Fruit fly (Drosophila melanogaster) whole organism, embryonic: ENCODE results near the gene CG17572.
A peak's percentile ranks its signal among the peaks of the same experiment; 100 is the strongest.

Experiments used
- CG10267 ChIP-seq: fragments of 200-800 bp; sonication (Bioruptor generic); optimal IDR thresholded peaks from 2 replicates; lab custom pipeline; 2018; ENCODE audit warnings: missing biosample characterization, mild to moderate bottlenecking, missing genetic modification characterization, moderate library complexity
- CG12659 ChIP-seq: fragments of 200-800 bp; sonication (Bioruptor generic); optimal IDR thresholded peaks from 3 replicates; lab custom pipeline; 2017; ENCODE audit warnings: mild to moderate bottlenecking, missing biosample characterization, missing genetic modification reagents, missing genetic modification characterization
- CG13123 ChIP-seq: fragments of 200-800 bp; sonication (Bioruptor generic); optimal IDR thresholded peaks from 2 replicates; lab custom pipeline; 2016; ENCODE audit warnings: missing biosample characterization, missing genetic modification characterization
- CG13287 ChIP-seq: fragments of 200-800 bp; sonication (Bioruptor generic); IDR thresholded peaks from 2 replicates; pipeline ENCODE4 v1.3.6; 2022; ENCODE audit warnings: missing biosample characterization, missing genetic modification characterization; ENCODE audit not compliant: partially characterized antibody
- CG13424 ChIP-seq: fragments of 200-800 bp; sonication (Bioruptor generic); optimal IDR thresholded peaks from 2 replicates; lab custom pipeline; 2019; ENCODE audit warnings: missing biosample characterization, mild to moderate bottlenecking, missing genetic modification characterization, moderate library complexity
- CG14710 ChIP-seq: fragments of 200-800 bp; sonication (Bioruptor generic); optimal IDR thresholded peaks from 3 replicates; lab custom pipeline; 2019; ENCODE audit warnings: missing biosample characterization, mild to moderate bottlenecking, missing genetic modification characterization, moderate library complexity
- CG16813 ChIP-seq: fragments of 200-800 bp; sonication (Bioruptor generic); IDR thresholded peaks from 3 replicates; pipeline ENCODE4 v1.3.6; 2022; ENCODE audit warnings: missing biosample characterization, missing genetic modification characterization; ENCODE audit not compliant: partially characterized antibody
- CG18476 ChIP-seq: fragments of 200-800 bp; sonication (Bioruptor generic); optimal IDR thresholded peaks from 2 replicates; lab custom pipeline; 2016; ENCODE audit warnings: missing biosample characterization, mild to moderate bottlenecking, missing genetic modification characterization
- CG18764 ChIP-seq: fragments of 200-800 bp; sonication (Bioruptor generic); optimal IDR thresholded peaks from 3 replicates; lab custom pipeline; 2016; ENCODE audit warnings: missing biosample characterization, missing genetic modification characterization
- CG2116 ChIP-seq: fragments of 200-800 bp; sonication (Bioruptor generic); optimal IDR thresholded peaks from 3 replicates; lab custom pipeline; 2018; ENCODE audit warnings: missing biosample characterization, mild to moderate bottlenecking, missing genetic modification characterization
- CG2129 ChIP-seq: fragments of 200-800 bp; sonication (Bioruptor generic); IDR thresholded peaks from 2 replicates; pipeline ENCODE4 v1.3.6; 2022; ENCODE audit warnings: missing biosample characterization, missing genetic modification characterization; ENCODE audit not compliant: partially characterized antibody
- CG2875 ChIP-seq: fragments of 200-800 bp; sonication (Bioruptor generic); optimal IDR thresholded peaks from 2 replicates; lab custom pipeline; 2017; ENCODE audit warnings: missing biosample characterization, mild to moderate bottlenecking, missing genetic modification characterization, missing genetic modification reagents
- CG31441 ChIP-seq: fragments of 200-800 bp; sonication (Bioruptor generic); IDR thresholded peaks from 2 replicates; pipeline ENCODE4 v1.3.6; 2022; ENCODE audit warnings: missing biosample characterization, missing genetic modification characterization
- CG3407 ChIP-seq: fragments of 200-800 bp; sonication (Bioruptor generic); optimal IDR thresholded peaks from 2 replicates; lab custom pipeline; 2018; ENCODE audit warnings: missing biosample characterization, mild to moderate bottlenecking, missing genetic modification characterization
- CG42726 ChIP-seq: fragments of 200-800 bp; sonication (Bioruptor generic); IDR thresholded peaks from 2 replicates; pipeline ENCODE4 v1.3.6; 2022; ENCODE audit warnings: missing biosample characterization, missing genetic modification characterization; ENCODE audit not compliant: partially characterized antibody
- CG7357 ChIP-seq: fragments of 200-800 bp; sonication (Bioruptor generic); IDR thresholded peaks from 3 replicates; pipeline ENCODE4 v1.3.6; 2022; ENCODE audit warnings: missing biosample characterization, missing genetic modification characterization
- CG9215 ChIP-seq: fragments of 200-800 bp; sonication (Bioruptor generic); IDR thresholded peaks from 2 replicates; pipeline ENCODE4 v1.3.6; 2022; ENCODE audit warnings: missing biosample characterization, missing genetic modification characterization
- Camta ChIP-seq: fragments of 200-800 bp; sonication (Bioruptor generic); optimal IDR thresholded peaks from 2 replicates; lab custom pipeline; 2016; ENCODE audit warnings: missing biosample characterization, missing genetic modification characterization
- D19A ChIP-seq: fragments of 200-800 bp; optimal IDR thresholded peaks from 3 replicates; lab custom pipeline; 2019; ENCODE audit warnings: missing biosample characterization, mild to moderate bottlenecking, missing genetic modification characterization, moderate library complexity
- Dll ChIP-seq: fragments of 200-800 bp; sonication (Bioruptor generic); IDR thresholded peaks from 4 replicates; pipeline ENCODE4 v1.3.6; 2022; ENCODE audit warnings: missing biosample characterization, missing genetic modification characterization; ENCODE audit not compliant: partially characterized antibody
- Doc3 ChIP-seq: fragments of 200-800 bp; sonication (Bioruptor generic); IDR thresholded peaks from 3 replicates; pipeline ENCODE4 v1.3.6; 2022; ENCODE audit warnings: missing biosample characterization, missing genetic modification characterization; ENCODE audit not compliant: partially characterized antibody
- Drgx ChIP-seq: fragments of 200-800 bp; sonication (Bioruptor generic); IDR thresholded peaks from 2 replicates; pipeline ENCODE4 v1.3.6; 2022; ENCODE audit warnings: missing biosample characterization, missing genetic modification characterization
- E2f2 ChIP-seq: fragments of 200-800 bp; sonication (Bioruptor generic); IDR thresholded peaks from 2 replicates; pipeline ENCODE4 v1.3.6; 2022; ENCODE audit warnings: missing biosample characterization, missing genetic modification characterization
- Med ChIP-seq: fragments of 200-800 bp; sonication (Bioruptor generic); peaks from one replicate; lab custom pipeline; 2016; ENCODE audit warnings: missing biosample characterization, missing genetic modification characterization, mild to moderate bottlenecking, inconsistent platforms, moderate library complexity
- Sry-δ ChIP-seq: fragments of 200-800 bp; sonication (Bioruptor generic); optimal IDR thresholded peaks from 2 replicates; lab custom pipeline; 2016; ENCODE audit warnings: missing biosample characterization, missing genetic modification characterization
- Taf1 ChIP-seq: fragments of 200-800 bp; sonication (Bioruptor generic); IDR thresholded peaks from 2 replicates; pipeline ENCODE4 v1.3.6; 2022; ENCODE audit warnings: missing biosample characterization, missing genetic modification characterization
- ato ChIP-seq: fragments of 200-800 bp; sonication (Bioruptor generic); IDR thresholded peaks from 2 replicates; pipeline ENCODE4 v1.3.6; 2022; ENCODE audit warnings: missing biosample characterization, missing genetic modification characterization; ENCODE audit not compliant: partially characterized antibody
- cas ChIP-seq: fragments of 200-800 bp; sonication (Bioruptor generic); IDR thresholded peaks from 2 replicates; pipeline ENCODE4 v1.3.6; 2022; ENCODE audit warnings: missing biosample characterization, missing genetic modification characterization
- chinmo ChIP-seq: fragments of 200-800 bp; sonication (Bioruptor generic); IDR thresholded peaks from 4 replicates; pipeline ENCODE4 v1.3.6; 2022; ENCODE audit warnings: missing biosample characterization, missing genetic modification characterization; ENCODE audit not compliant: partially characterized antibody
- crp ChIP-seq, 2 experiments: fragments of 200-800 bp; sonication (Bioruptor generic); optimal IDR thresholded peaks; 2 replicates in 1 of 2; 3 replicates in 1 of 2; lab custom pipeline; 2017; ENCODE audit warnings: missing biosample characterization in 2 of 2, missing genetic modification characterization in 2 of 2, mild to moderate bottlenecking in 1 of 2, moderate library complexity in 1 of 2
- exex ChIP-seq: fragments of 200-800 bp; sonication (Bioruptor generic); optimal IDR thresholded peaks from 4 replicates; lab custom pipeline; 2018; ENCODE audit warnings: missing biosample characterization, mild to moderate bottlenecking, missing genetic modification characterization, moderate library complexity
- hb ChIP-seq: fragments of 200-800 bp; sonication (Bioruptor generic); IDR thresholded peaks from 3 replicates; pipeline ENCODE4 v1.3.6; 2022; ENCODE audit warnings: missing biosample characterization, missing genetic modification characterization; ENCODE audit not compliant: partially characterized antibody
- hbn ChIP-seq: fragments of 200-800 bp; sonication (Bioruptor generic); IDR thresholded peaks from 2 replicates; pipeline ENCODE4 v1.3.6; 2022; ENCODE audit warnings: missing biosample characterization, missing genetic modification characterization; ENCODE audit not compliant: partially characterized antibody
- hth ChIP-seq: fragments of >200 bp; optimal IDR thresholded peaks from 2 replicates; lab custom pipeline; 2017; ENCODE audit warnings: inconsistent platforms
- ken ChIP-seq: fragments of 200-800 bp; sonication (Bioruptor generic); IDR thresholded peaks from 3 replicates; pipeline ENCODE4 v1.3.6; 2022; ENCODE audit warnings: missing biosample characterization, missing genetic modification characterization
- klu ChIP-seq: fragments of 200-800 bp; sonication (Bioruptor generic); IDR thresholded peaks from 2 replicates; pipeline ENCODE4 v1.3.6; 2022; ENCODE audit warnings: missing biosample characterization, missing genetic modification characterization
- mirr ChIP-seq: fragments of 200-800 bp; sonication (Bioruptor generic); optimal IDR thresholded peaks from 3 replicates; lab custom pipeline; 2018; ENCODE audit warnings: missing biosample characterization, mild to moderate bottlenecking, missing genetic modification characterization
- nau ChIP-seq: fragments of 200-800 bp; sonication (Bioruptor generic); optimal IDR thresholded peaks from 3 replicates; lab custom pipeline; 2017; ENCODE audit warnings: missing biosample characterization, mild to moderate bottlenecking, missing genetic modification characterization, missing genetic modification reagents
- pb ChIP-seq: fragments of 200-800 bp; sonication (Bioruptor generic); optimal IDR thresholded peaks from 3 replicates; lab custom pipeline; 2016; ENCODE audit warnings: missing biosample characterization, missing genetic modification characterization
- phol ChIP-seq: fragments of 200-800 bp; sonication (Bioruptor generic); optimal IDR thresholded peaks from 3 replicates; lab custom pipeline; 2018; ENCODE audit warnings: missing biosample characterization, mild to moderate bottlenecking, missing genetic modification characterization, moderate library complexity
- pita ChIP-seq: fragments of 200-800 bp; sonication (Bioruptor generic); optimal IDR thresholded peaks from 2 replicates; lab custom pipeline; 2017; ENCODE audit warnings: missing biosample characterization, mild to moderate bottlenecking, missing genetic modification characterization
- pnt ChIP-seq: fragments of 200-800 bp; sonication (Bioruptor generic); optimal IDR thresholded peaks from 3 replicates; lab custom pipeline; 2016; ENCODE audit warnings: missing biosample characterization, missing genetic modification characterization
- scrt ChIP-seq: fragments of 200-800 bp; sonication (Bioruptor generic); optimal IDR thresholded peaks from 2 replicates; lab custom pipeline; 2018; ENCODE audit warnings: missing biosample characterization, mild to moderate bottlenecking, missing genetic modification characterization, moderate library complexity
- stwl ChIP-seq: fragments of 200-800 bp; sonication (Bioruptor generic); optimal IDR thresholded peaks from 3 replicates; lab custom pipeline; 2018; ENCODE audit warnings: missing biosample characterization, mild to moderate bottlenecking, missing genetic modification characterization, moderate library complexity
- trem ChIP-seq: fragments of 200-800 bp; optimal IDR thresholded peaks from 3 replicates; lab custom pipeline; 2019; ENCODE audit warnings: missing biosample characterization, mild to moderate bottlenecking, missing genetic modification characterization, moderate library complexity
- unc-4 ChIP-seq: fragments of 200-800 bp; sonication (Bioruptor generic); IDR thresholded peaks from 2 replicates; pipeline ENCODE4 v1.3.6; 2022; ENCODE audit warnings: missing biosample characterization, missing genetic modification characterization; ENCODE audit not compliant: partially characterized antibody
- unpg ChIP-seq: fragments of 200-800 bp; sonication (Bioruptor generic); optimal IDR thresholded peaks from 3 replicates; lab custom pipeline; 2018; ENCODE audit warnings: missing biosample characterization, mild to moderate bottlenecking, missing genetic modification characterization, moderate library complexity
- vnd ChIP-seq: fragments of 200-800 bp; sonication (Bioruptor generic); IDR thresholded peaks from 3 replicates; pipeline ENCODE4 v1.3.6; 2022; ENCODE audit warnings: missing biosample characterization, missing genetic modification characterization; ENCODE audit not compliant: partially characterized antibody
- wek ChIP-seq: fragments of 200-800 bp; sonication (Bioruptor generic); optimal IDR thresholded peaks from 3 replicates; lab custom pipeline; 2018; ENCODE audit warnings: missing biosample characterization, mild to moderate bottlenecking, missing genetic modification characterization, moderate library complexity

CG17572 gene

DNA sequence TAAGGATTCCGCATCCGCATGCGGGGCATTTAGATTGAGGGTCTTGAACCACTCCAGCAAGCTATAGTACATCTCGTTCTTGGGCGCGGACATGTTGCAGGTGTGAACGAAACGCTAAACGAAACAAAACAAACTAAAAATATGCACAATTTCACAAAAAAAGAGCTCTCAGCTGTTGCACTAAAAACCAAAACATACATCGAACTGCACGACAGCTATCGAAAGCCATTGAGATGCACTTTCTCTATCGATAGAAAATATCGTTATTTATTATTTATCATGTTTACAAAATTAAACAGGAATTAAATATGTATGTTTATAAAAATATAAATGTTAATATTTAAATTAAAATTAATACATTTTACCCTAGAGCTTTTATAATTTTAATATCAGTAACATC lies 40.7 kb downstream of the CG17572 start, which contains the start of gene hook (continued):
- TF ChIP-seq Dll (GFP tag; lab: Robert Waterston, UW) (peak; percentile 85), scrt (GFP tag; lab: Kevin White, UChicago) (peak; percentile 40), pnt (GFP tag; lab: Kevin White, UChicago) (no peak), CG2116 (GFP tag; lab: Kevin White, UChicago) (peak; percentile 60), wek (GFP tag; lab: Kevin White, UChicago) (no peak), hbn (GFP tag; lab: Robert Waterston, UW) (peak; percentile 75), chinmo (peak; percentile 81; the same call in 2 of the 4 replicates), Sry-δ (GFP tag; lab: Kevin White, UChicago) (peak; percentile 61), CG16813 (GFP tag; lab: Robert Waterston, UW) (peak; percentile 69), CG3407 (GFP tag; lab: Kevin White, UChicago) (no peak), stwl (peak; percentile 33), phol (tag; lab: Kevin White, UChicago) (peak; percentile 2), CG13287 (GFP tag; lab: Robert Waterston, UW) (peak; percentile 81), Doc3 (GFP tag; lab: Robert Waterston, UW) (peak; percentile 84), Taf1 (no peak), D19A (no peak), ato (0 out of 2 replicates have a peak, but pooled peaks have one; percentile 24), trem (tag; lab: Kevin White, UChicago) (peak; percentile 52), pb (GFP tag; lab: Kevin White, UChicago) (no peak), CG14710 (tag; lab: Kevin White, UChicago) (peak; percentile 15), CG13123 (GFP tag; lab: Kevin White, UChicago) (no peak), CG10267 (peak; percentile 22), CG18476 (GFP tag; lab: Kevin White, UChicago) (no peak), CG42726 (GFP tag; lab: Robert Waterston, UW) (peak; percentile 55; the same call in 1 of the 2 replicates), hb (peak; percentile 67; the same call in 2 of the 3 replicates), Med (peak; percentile 40), Drgx (no peak), CG2129 (GFP tag; lab: Robert Waterston, UW) (peak; percentile 63), crp (GFP tag; optimal IDR thresholded peaks at IDR 0.05; lab: Kevin White, UChicago) (peak in 1 of 2 experiments; percentile 76), CG12659 (GFP tag; lab: Kevin White, UChicago) (peak; percentile 22), vnd (GFP tag; lab: Robert Waterston, UW) (peak; percentile 64), Camta (GFP tag; lab: Kevin White, UChicago) (no peak), unc-4 (GFP tag; lab: Robert Waterston, UW) (peak; percentile 72)

DNA sequence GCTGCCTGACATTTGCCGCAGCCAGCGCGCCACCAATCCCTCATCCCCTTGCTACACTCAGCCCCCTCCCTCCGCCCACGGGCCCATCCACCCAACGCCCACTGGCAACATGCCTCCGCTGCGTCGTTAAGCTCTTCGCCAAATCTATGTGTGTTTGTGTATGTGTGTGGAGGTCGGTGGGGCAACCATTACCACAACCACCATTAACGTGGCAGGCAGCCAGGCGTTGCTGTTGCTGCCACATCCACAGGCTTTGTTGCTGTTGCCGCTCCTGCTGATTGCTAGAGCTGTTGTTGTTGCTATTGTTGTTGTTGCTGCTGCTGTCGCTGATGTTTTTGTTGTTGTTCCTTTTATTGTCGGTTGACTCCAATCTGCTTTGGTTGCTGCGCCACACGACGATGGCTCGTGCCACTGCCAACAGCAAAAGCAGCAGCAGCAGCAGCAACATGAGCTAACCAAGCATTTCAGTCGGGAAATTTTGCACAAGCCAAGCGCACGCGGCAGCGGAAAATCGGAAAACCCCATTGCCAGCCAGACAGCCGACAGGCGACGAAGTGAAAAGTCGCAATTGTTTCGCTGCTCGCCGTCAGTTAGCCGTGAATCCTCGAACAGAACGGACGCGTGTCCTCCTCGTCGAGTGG lies 46.6 kb downstream of the CG17572 start, which contains the start of gene Sidpn:
Gene Sidpn (plus strand): TSS at position 465 of the 641 bp plus-strand sequence.
- TF ChIP-seq CG7357 (GFP tag; lab: Robert Waterston, UW) = no peak
- no peak for TF ChIP-seq cas (GFP tag; lab: Robert Waterston, UW)
- TF ChIP-seq nau = no peak
- no peak for TF ChIP-seq unpg (GFP tag; lab: Kevin White, UChicago)
- no peak for TF ChIP-seq CG31441 (GFP tag; lab: Robert Waterston, UW)
- TF ChIP-seq hth = no peak
- no peak for TF ChIP-seq CG2875 (GFP tag; lab: Kevin White, UChicago)
- TF ChIP-seq CG13424 = no peak
- no peak for TF ChIP-seq E2f2 (GFP tag; lab: Robert Waterston, UW)
- TF ChIP-seq klu (GFP tag; lab: Robert Waterston, UW) = no peak
- no peak for TF ChIP-seq ken
- no peak for TF ChIP-seq CG9215 (GFP tag; lab: Robert Waterston, UW)
- no peak for TF ChIP-seq exex (tag; lab: Kevin White, UChicago)
- TF ChIP-seq pita (GFP tag; lab: Kevin White, UChicago) = no peak
- TF ChIP-seq CG18764 (GFP tag; lab: Kevin White, UChicago) = no peak
- peak; percentile 47 for TF ChIP-seq mirr (GFP tag; lab: Kevin White, UChicago)
